Fruit fly (Drosophila melanogaster): Measurements from ENCODE around the gene CG11134.

CG11134 gene

DNA sequence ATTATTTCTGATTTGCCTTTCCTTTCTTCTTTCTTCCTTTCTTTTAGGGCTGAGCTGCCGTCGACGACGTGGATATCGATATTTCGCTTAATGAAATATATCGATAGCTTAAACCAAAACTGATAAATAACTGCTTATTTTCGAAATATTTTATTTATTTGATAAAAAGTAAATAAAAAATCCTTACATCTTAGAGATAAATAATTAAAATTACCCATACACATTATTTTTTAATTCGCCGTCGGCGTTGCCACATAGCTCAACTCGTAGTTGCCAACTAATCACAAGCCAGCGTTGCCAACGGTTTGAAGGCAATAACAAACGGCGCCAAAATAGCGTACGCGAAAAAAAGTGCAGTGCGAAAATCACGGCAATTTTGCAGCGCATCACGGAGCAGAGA is 15.8 kb upstream of the CG11134 start, which contains the start of the genes Mrgn1 and mus101 (continued):
- TF ChIP-seq Blimp-1 (GFP tag; optimal IDR thresholded peaks at IDR 0.05): no peak
- peak; percentile 15 for TF ChIP-seq MESR4 (GFP tag; optimal IDR thresholded peaks at IDR 0.05)
- TF ChIP-seq CG12391 (tag; optimal IDR thresholded peaks at IDR 0.05): peak; percentile 55
- TF ChIP-seq lbe (GFP tag; optimal IDR thresholded peaks at IDR 0.05): no peak
- TF ChIP-seq hb (GFP tag; IDR thresholded peaks at IDR 0.05; ENCODE audit: partially characterized antibody): peak; percentile 80
- TF ChIP-seq MBD-R2 (GFP tag; IDR thresholded peaks at IDR 0.05): peak; percentile 90
- TF ChIP-seq YL-1 (GFP tag; optimal IDR thresholded peaks at IDR 0.05): peak; percentile 48
- no peak for TF ChIP-seq Ets97D (GFP tag; optimal IDR thresholded peaks at IDR 0.05)
- no peak for TF ChIP-seq Dip3 (GFP tag; optimal IDR thresholded peaks at IDR 0.05)
- no peak for TF ChIP-seq Ptx1 (GFP tag; IDR thresholded peaks at IDR 0.05)
- TF ChIP-seq Optix (GFP tag; IDR thresholded peaks at IDR 0.05): no peak
- no peak for TF ChIP-seq lola (GFP tag; optimal IDR thresholded peaks at IDR 0.05)
- peak; percentile 66 for TF ChIP-seq amos (GFP tag; IDR thresholded peaks at IDR 0.05; ENCODE audit: partially characterized antibody)
- TF ChIP-seq NC2β (GFP tag; optimal IDR thresholded peaks at IDR 0.05): no peak
- TF ChIP-seq ken (GFP tag; IDR thresholded peaks at IDR 0.05): no peak
- no peak for TF ChIP-seq CG9876 (GFP tag; optimal IDR thresholded peaks at IDR 0.05)
- TF ChIP-seq CG11085 (GFP tag; IDR thresholded peaks at IDR 0.05): no peak
- TF ChIP-seq bab2 (GFP tag; optimal IDR thresholded peaks at IDR 0.05): no peak
- peak; percentile 62 for TF ChIP-seq CG12659 (GFP tag; optimal IDR thresholded peaks at IDR 0.05)
- TF ChIP-seq Mes4 (GFP tag; optimal IDR thresholded peaks at IDR 0.05): no peak
- TF ChIP-seq CG2678 (tag; optimal IDR thresholded peaks at IDR 0.05): no peak
- TF ChIP-seq slbo (GFP tag; IDR thresholded peaks at IDR 0.05): no peak
- no peak for TF ChIP-seq Ets65A (GFP tag)
- no peak for TF ChIP-seq CHES-1-like (GFP tag; optimal IDR thresholded peaks at IDR 0.05)
- peak; percentile 80 for TF ChIP-seq trem (tag; optimal IDR thresholded peaks at IDR 0.05)
- TF ChIP-seq yki (optimal IDR thresholded peaks at IDR 0.05): no peak
- peak; percentile 40; the same call in 1 of the 3 replicates for TF ChIP-seq row (GFP tag; IDR thresholded peaks at IDR 0.05)
- no peak for TF ChIP-seq Aef1 (GFP tag; IDR thresholded peaks at IDR 0.05)
- TF ChIP-seq CG17912 (GFP tag; optimal IDR thresholded peaks at IDR 0.05): no peak
- no peak for TF ChIP-seq ase (GFP tag; IDR thresholded peaks at IDR 0.05)
- TF ChIP-seq knrl (GFP tag; IDR thresholded peaks at IDR 0.05; ENCODE audit: partially characterized antibody): peak; percentile 81
- TF ChIP-seq CG13894 (tag; optimal IDR thresholded peaks at IDR 0.05): no peak
- no peak for TF ChIP-seq esg (GFP tag; conservative IDR thresholded peaks at IDR 0.05)
- peak; percentile 83 for TF ChIP-seq Sry-δ (GFP tag; optimal IDR thresholded peaks at IDR 0.05)
- TF ChIP-seq CG3847 (GFP tag; IDR thresholded peaks at IDR 0.05): peak; percentile 42
- TF ChIP-seq CG11696 (GFP tag; IDR thresholded peaks at IDR 0.05): no peak
- peak; percentile 57; the same call in 1 of the 2 replicates for TF ChIP-seq nerfin-2 (GFP tag; IDR thresholded peaks at IDR 0.05; ENCODE audit: partially characterized antibody)
- TF ChIP-seq maf-S (GFP tag; optimal IDR thresholded peaks at IDR 0.05): no peak
- TF ChIP-seq CG5180 (GFP tag; optimal IDR thresholded peaks at IDR 0.05): no peak
- TF ChIP-seq gsb-n (tag; optimal IDR thresholded peaks at IDR 0.05): no peak
- no peak for TF ChIP-seq Ravus (GFP tag; IDR thresholded peaks at IDR 0.05)
- TF ChIP-seq hbn (GFP tag; IDR thresholded peaks at IDR 0.05; ENCODE audit: partially characterized antibody): peak; percentile 78
- no peak for TF ChIP-seq Asciz (GFP tag; optimal IDR thresholded peaks at IDR 0.05)
- no peak for TF ChIP-seq CG13296 (GFP tag; optimal IDR thresholded peaks at IDR 0.05)
- no peak for TF ChIP-seq CoRest (tag; optimal IDR thresholded peaks at IDR 0.05)
- no peak for TF ChIP-seq kah (GFP tag; optimal IDR thresholded peaks at IDR 0.05)
- 0 out of 3 replicates have a peak, but pooled peaks have one; percentile 50 for TF ChIP-seq CG7963 (GFP tag; IDR thresholded peaks at IDR 0.05; ENCODE audit: partially characterized antibody)
- no peak for TF ChIP-seq CG18011 (GFP tag; optimal IDR thresholded peaks at IDR 0.05)
- peak in 1 of 2 experiments; percentile 63 for TF ChIP-seq insv (GFP tag; optimal IDR thresholded peaks at IDR 0.05)
- TF ChIP-seq CG17186 (GFP tag; optimal IDR thresholded peaks at IDR 0.05): peak; percentile 1
- no peak for TF ChIP-seq CG1602 (GFP tag; optimal IDR thresholded peaks at IDR 0.05)

Data from whole organism, embryonic.